Worm (Caenorhabditis elegans): ENCODE measurements around the gene F53A9.1.

F53A9.1 gene

ce11 chrX:8755987-8756386 is 44.6 kb downstream of the F53A9.1 start:
- TF ChIP-seq grh-1 (GFP tag; IDR thresholded peaks at IDR 0.05) (no peak), fkh-10 (GFP tag; optimal IDR thresholded peaks at IDR 0.05) (no peak), zip-4 (GFP tag; optimal IDR thresholded peaks at IDR 0.05) (no peak), nhr-28 (tag; optimal IDR thresholded peaks at IDR 0.05) (no peak), isw-1 (GFP tag; IDR thresholded peaks at IDR 0.05) (no peak), dpl-1 (GFP tag; optimal IDR thresholded peaks at IDR 0.05) (no peak), lin-35 (GFP tag; optimal IDR thresholded peaks at IDR 0.05) (no peak), nhr-71 (tag; optimal IDR thresholded peaks at IDR 0.05) (peak; percentile 32), jun-1 (tag; optimal IDR thresholded peaks at IDR 0.05) (no peak), pqm-1 (tag; optimal IDR thresholded peaks at IDR 0.05) (no peak), nhr-12 (tag; optimal IDR thresholded peaks at IDR 0.05) (no peak), lsy-2 (tag; optimal IDR thresholded peaks at IDR 0.05) (no peak), tbx-2 (tag; optimal IDR thresholded peaks at IDR 0.05) (no peak), fos-1 (tag; optimal IDR thresholded peaks at IDR 0.05) (no peak), unc-98 (GFP tag; IDR thresholded peaks at IDR 0.05) (no peak), nhr-84 (tag; optimal IDR thresholded peaks at IDR 0.05) (no peak), ceh-63 (GFP tag; optimal IDR thresholded peaks at IDR 0.05) (no peak), zag-1 (tag; optimal IDR thresholded peaks at IDR 0.05) (no peak), nhr-90 (tag; optimal IDR thresholded peaks at IDR 0.05; ENCODE audit: poor library complexity) (peak; percentile 7), elt-2 (tag; optimal IDR thresholded peaks at IDR 0.05) (peak; percentile 73)

ce11 chrX:8761060-8761459 is 49.7 kb downstream of the F53A9.1 start:
- TF ChIP-seq nhr-71 (tag; optimal IDR thresholded peaks at IDR 0.05), result peak; percentile 20
- TF ChIP-seq grh-1 (GFP tag; IDR thresholded peaks at IDR 0.05), result no peak
- no peak for TF ChIP-seq pqm-1 (tag; optimal IDR thresholded peaks at IDR 0.05)
- no peak for TF ChIP-seq hpl-2 (GFP tag; optimal IDR thresholded peaks at IDR 0.05)
- peak; percentile 5 for TF ChIP-seq blmp-1 (tag; optimal IDR thresholded peaks at IDR 0.05)
